Fruit fly (Drosophila melanogaster) whole organism, embryonic: ENCODE measurements around the gene Dhdds.
A peak's percentile ranks its signal among the peaks of the same experiment; 100 is the strongest.

Experiments used
- CG10543 ChIP-seq: fragments of 200-800 bp; sonication (Bioruptor generic); optimal IDR thresholded peaks from 3 replicates; lab custom pipeline; 2017; ENCODE audit warnings: missing biosample characterization, mild to moderate bottlenecking, missing genetic modification characterization, moderate library complexity
- CG12391 ChIP-seq: fragments of 200-800 bp; sonication (Bioruptor generic); optimal IDR thresholded peaks from 3 replicates; lab custom pipeline; 2018; ENCODE audit warnings: missing biosample characterization, mild to moderate bottlenecking, missing genetic modification characterization, moderate library complexity
- CG13296 ChIP-seq: fragments of 200-800 bp; sonication (Bioruptor generic); optimal IDR thresholded peaks from 3 replicates; lab custom pipeline; 2018; ENCODE audit warnings: missing biosample characterization, mild to moderate bottlenecking, missing genetic modification characterization
- CG14710 ChIP-seq: fragments of 200-800 bp; sonication (Bioruptor generic); optimal IDR thresholded peaks from 3 replicates; lab custom pipeline; 2019; ENCODE audit warnings: missing biosample characterization, mild to moderate bottlenecking, missing genetic modification characterization, moderate library complexity
- CG15479 ChIP-seq: fragments of 200-800 bp; sonication (Bioruptor generic); optimal IDR thresholded peaks from 3 replicates; lab custom pipeline; 2019; ENCODE audit warnings: missing biosample characterization, mild to moderate bottlenecking, missing genetic modification characterization, moderate library complexity
- CG17385 ChIP-seq: fragments of 200-800 bp; sonication (Bioruptor generic); optimal IDR thresholded peaks from 3 replicates; lab custom pipeline; 2018; ENCODE audit warnings: missing biosample characterization, mild to moderate bottlenecking, missing genetic modification characterization
- CG18262 ChIP-seq: fragments of 200-800 bp; optimal IDR thresholded peaks from 3 replicates; lab custom pipeline; 2019; ENCODE audit warnings: missing biosample characterization, mild to moderate bottlenecking, missing genetic modification characterization, moderate library complexity
- CG1832 ChIP-seq: fragments of 200-800 bp; sonication (Bioruptor generic); optimal IDR thresholded peaks from 2 replicates; lab custom pipeline; 2017; ENCODE audit warnings: missing biosample characterization, mild to moderate bottlenecking, missing genetic modification characterization, inconsistent platforms
- CG2199 ChIP-seq: fragments of 200-800 bp; sonication (Bioruptor generic); IDR thresholded peaks from 3 replicates; pipeline ENCODE4 v1.3.6; 2022; ENCODE audit warnings: missing biosample characterization, missing genetic modification characterization
- CG2712 ChIP-seq: fragments of 200-800 bp; optimal IDR thresholded peaks from 3 replicates; lab custom pipeline; 2019; ENCODE audit warnings: missing biosample characterization, mild to moderate bottlenecking, missing genetic modification characterization, moderate library complexity
- CG30403 ChIP-seq: fragments of 200-800 bp; sonication (Bioruptor generic); optimal IDR thresholded peaks from 3 replicates; lab custom pipeline; 2016; ENCODE audit warnings: missing biosample characterization, missing genetic modification characterization
- CG31441 ChIP-seq: fragments of 200-800 bp; sonication (Bioruptor generic); IDR thresholded peaks from 2 replicates; pipeline ENCODE4 v1.3.6; 2022; ENCODE audit warnings: missing biosample characterization, missing genetic modification characterization
- CG4360 ChIP-seq: fragments of 200-800 bp; sonication (Bioruptor generic); IDR thresholded peaks from 2 replicates; pipeline ENCODE4 v1.3.6; 2022; ENCODE audit warnings: missing biosample characterization, missing genetic modification characterization
- CG4424 ChIP-seq: fragments of 200-800 bp; sonication (Bioruptor generic); optimal IDR thresholded peaks from 3 replicates; lab custom pipeline; 2016; ENCODE audit warnings: missing biosample characterization, missing genetic modification characterization
- CG4730 ChIP-seq: fragments of 200-800 bp; sonication (Bioruptor generic); IDR thresholded peaks from 2 replicates; pipeline ENCODE4 v1.3.6; 2022; ENCODE audit warnings: missing biosample characterization, missing genetic modification characterization
- D ChIP-seq, 2 experiments: fragments of 200-800 bp in 1 of 2; fragments of >200 bp in 1 of 2; sonication (Bioruptor generic) in 1 of 2; optimal IDR thresholded peaks; 2 replicates in 1 of 2; 3 replicates in 1 of 2; lab custom pipeline; 2017; ENCODE audit warnings: mild to moderate bottlenecking in 1 of 2, missing biosample characterization in 1 of 2, missing genetic modification characterization in 1 of 2, missing genetic modification reagents in 1 of 2
- D19A ChIP-seq: fragments of 200-800 bp; optimal IDR thresholded peaks from 3 replicates; lab custom pipeline; 2019; ENCODE audit warnings: missing biosample characterization, mild to moderate bottlenecking, missing genetic modification characterization, moderate library complexity
- Dref ChIP-seq: fragments of 200-800 bp; sonication (Bioruptor generic); IDR thresholded peaks from 2 replicates; pipeline ENCODE4 v1.3.6; 2022; ENCODE audit warnings: missing biosample characterization, missing genetic modification characterization
- Ets65A ChIP-seq: fragments of 200-800 bp; sonication (Bioruptor generic); peaks from one replicate; lab custom pipeline; 2016; ENCODE audit warnings: missing biosample characterization, missing genetic modification characterization
- HLHmδ ChIP-seq: fragments of 200-800 bp; sonication (Bioruptor generic); optimal IDR thresholded peaks from 2 replicates; lab custom pipeline; 2018; ENCODE audit warnings: missing biosample characterization, mild to moderate bottlenecking, missing genetic modification characterization, moderate library complexity
- Kr ChIP-seq: fragments of 200-800 bp; sonication (Bioruptor generic); optimal IDR thresholded peaks from 2 replicates; lab custom pipeline; 2017; ENCODE audit warnings: missing biosample characterization, mild to moderate bottlenecking, missing genetic modification characterization
- Neu2 ChIP-seq: fragments of 200-800 bp; sonication (Bioruptor generic); optimal IDR thresholded peaks from 3 replicates; lab custom pipeline; 2016; ENCODE audit warnings: missing biosample characterization, missing genetic modification characterization, borderline replicate concordance
- Rfx ChIP-seq: fragments of 200-800 bp; sonication (Bioruptor generic); IDR thresholded peaks from 2 replicates; pipeline ENCODE4 v1.3.6; 2022; ENCODE audit warnings: missing biosample characterization, missing genetic modification characterization
- Rx ChIP-seq: fragments of 200-800 bp; sonication (Bioruptor generic); IDR thresholded peaks from 2 replicates; pipeline ENCODE4 v1.3.6; 2022; ENCODE audit warnings: missing biosample characterization, missing genetic modification characterization
- Six4 ChIP-seq: fragments of 200-800 bp; sonication (Bioruptor generic); optimal IDR thresholded peaks from 2 replicates; lab custom pipeline; 2016; ENCODE audit warnings: missing biosample characterization, missing genetic modification characterization
- Sry-β ChIP-seq: fragments of 200-800 bp; sonication (Bioruptor generic); optimal IDR thresholded peaks from 2 replicates; lab custom pipeline; 2018; ENCODE audit warnings: missing biosample characterization, mild to moderate bottlenecking, missing genetic modification characterization, moderate library complexity
- Stat92E ChIP-seq, 3 experiments: fragments of >200 bp in 2 of 3; fragments of 200-800 bp in 1 of 3; sonication (Bioruptor generic) in 1 of 3; optimal IDR thresholded peaks; 2 replicates each; lab custom pipeline; 2017 to 2019; ENCODE audit warnings: missing biosample characterization in 3 of 3, missing genetic modification characterization in 3 of 3, mild to moderate bottlenecking in 1 of 3, moderate library complexity in 1 of 3
- Trl ChIP-seq, 3 experiments: fragments of >200 bp in 2 of 3; fragments of 200-800 bp in 1 of 3; sonication (Bioruptor generic) in 1 of 3; optimal IDR thresholded peaks; 2 replicates in 1 of 3; 3 replicates in 2 of 3; lab custom pipeline; 2016 to 2017; ENCODE audit warnings: missing biosample characterization in 1 of 3, missing genetic modification characterization in 1 of 3
- cad ChIP-seq: fragments of >200 bp; optimal IDR thresholded peaks from 2 replicates; lab custom pipeline; 2017; ENCODE audit warnings: missing biosample characterization, missing genetic modification characterization
- crc ChIP-seq: fragments of 200-800 bp; sonication (Bioruptor generic); optimal IDR thresholded peaks from 2 replicates; lab custom pipeline; 2016; ENCODE audit warnings: missing biosample characterization, missing genetic modification characterization
- croc ChIP-seq: fragments of 200-800 bp; sonication (Bioruptor generic); conservative IDR thresholded peaks from 3 replicates; pipeline ENCODE4 v1.3.6; 2022; ENCODE audit warnings: missing biosample characterization, missing genetic modification characterization
- dmrt11E ChIP-seq: fragments of 200-800 bp; sonication (Bioruptor generic); optimal IDR thresholded peaks from 3 replicates; lab custom pipeline; 2018; ENCODE audit warnings: missing biosample characterization, mild to moderate bottlenecking, missing genetic modification characterization, moderate library complexity
- insv ChIP-seq, 2 experiments: fragments of 200-800 bp; sonication (Bioruptor generic); optimal IDR thresholded peaks; 3 replicates each; lab custom pipeline; 2016 to 2018; ENCODE audit warnings: missing biosample characterization in 2 of 2, missing genetic modification characterization in 2 of 2
- kni ChIP-seq: fragments of 200-800 bp; sonication (Bioruptor generic); optimal IDR thresholded peaks from 3 replicates; lab custom pipeline; 2017; ENCODE audit warnings: mild to moderate bottlenecking, missing biosample characterization, missing genetic modification reagents, missing genetic modification characterization
- lola ChIP-seq, 3 experiments: fragments of >200 bp in 2 of 3; fragments of 200-800 bp in 1 of 3; sonication (Bioruptor generic) in 1 of 3; optimal IDR thresholded peaks; 2 replicates each; lab custom pipeline; 2017 to 2019; ENCODE audit warnings: missing biosample characterization in 3 of 3, missing genetic modification characterization in 3 of 3, mild to moderate bottlenecking in 1 of 3, moderate library complexity in 1 of 3
- pfk ChIP-seq: fragments of 200-800 bp; sonication (Bioruptor generic); optimal IDR thresholded peaks from 2 replicates; lab custom pipeline; 2018; ENCODE audit warnings: missing biosample characterization, mild to moderate bottlenecking, missing genetic modification characterization, moderate library complexity
- phol ChIP-seq: fragments of 200-800 bp; sonication (Bioruptor generic); optimal IDR thresholded peaks from 3 replicates; lab custom pipeline; 2018; ENCODE audit warnings: missing biosample characterization, mild to moderate bottlenecking, missing genetic modification characterization, moderate library complexity
- pros ChIP-seq: fragments of 200-800 bp; sonication (Bioruptor generic); optimal IDR thresholded peaks from 3 replicates; lab custom pipeline; 2019; ENCODE audit warnings: missing biosample characterization, mild to moderate bottlenecking, missing genetic modification characterization, moderate library complexity
- row ChIP-seq: fragments of 200-800 bp; sonication (Bioruptor generic); IDR thresholded peaks from 3 replicates; pipeline ENCODE4 v1.3.6; 2022; ENCODE audit warnings: missing biosample characterization, missing genetic modification characterization
- sens ChIP-seq: fragments of 200-800 bp; sonication (Bioruptor generic); peaks from one replicate; lab custom pipeline; 2016; ENCODE audit warnings: missing biosample characterization, missing genetic modification characterization
- seq ChIP-seq: fragments of 200-800 bp; sonication (Bioruptor generic); IDR thresholded peaks from 2 replicates; pipeline ENCODE4 v1.3.6; 2022; ENCODE audit warnings: missing biosample characterization, missing genetic modification characterization
- twi ChIP-seq: fragments of 200-800 bp; optimal IDR thresholded peaks from 2 replicates; lab custom pipeline; 2019; ENCODE audit warnings: missing biosample characterization, mild to moderate bottlenecking, missing genetic modification characterization, moderate library complexity
- zen ChIP-seq: fragments of 200-800 bp; sonication (Bioruptor generic); optimal IDR thresholded peaks from 3 replicates; lab custom pipeline; 2018; ENCODE audit warnings: missing biosample characterization, mild to moderate bottlenecking, missing genetic modification characterization, moderate library complexity

The Dhdds gene

dm6 chrX:7892539-7892899 is 40.6 kb downstream of the Dhdds start (continued):
- TF ChIP-seq insv (GFP tag; optimal IDR thresholded peaks at IDR 0.05; lab: Kevin White, UChicago) (peak in 1 of 2 experiments; percentile 26), CG17385 (GFP tag; lab: Kevin White, UChicago) (peak; percentile 8), croc (GFP tag; lab: Robert Waterston, UW) (no peak), pros (GFP tag; lab: Kevin White, UChicago) (no peak), Ets65A (GFP tag; lab: Kevin White, UChicago) (peak; percentile 10), CG31441 (GFP tag; lab: Robert Waterston, UW) (0 out of 2 replicates have a peak, but pooled peaks have one; percentile 15), pfk (GFP tag; lab: Kevin White, UChicago) (no peak), D19A (tag; lab: Kevin White, UChicago) (peak; percentile 56), CG30403 (GFP tag; lab: Kevin White, UChicago) (peak; percentile 18), CG4730 (GFP tag; lab: Robert Waterston, UW) (no peak)

- TF ChIP-seq CG15479 (GFP tag; lab: Kevin White, UChicago) (peak; percentile 47), kni (peak; percentile 25), Sry-β (GFP tag; lab: Kevin White, UChicago) (peak; percentile 89), Kr (peak; percentile 97), Rx (GFP tag; lab: Robert Waterston, UW) (0 out of 2 replicates have a peak, but pooled peaks have one; percentile 3), Six4 (GFP tag; lab: Kevin White, UChicago) (no peak), row (GFP tag; lab: Robert Waterston, UW) (peak; percentile 67), CG4360 (GFP tag; lab: Robert Waterston, UW) (0 out of 2 replicates have a peak, but pooled peaks have one; percentile 20), pfk (GFP tag; lab: Kevin White, UChicago) (peak; percentile 43), CG18262 (tag; lab: Kevin White, UChicago) (peak; percentile 8), sens (GFP tag; lab: Kevin White, UChicago) (peak; percentile 11), pros (GFP tag; lab: Kevin White, UChicago) (no peak), crc (GFP tag; lab: Kevin White, UChicago) (no peak), CG1832 (GFP tag; lab: Kevin White, UChicago) (peak; percentile 67), Neu2 (GFP tag; lab: Kevin White, UChicago) (no peak), lola (GFP tag; optimal IDR thresholded peaks at IDR 0.05; lab: Kevin White, UChicago) (peak in 1 of 3 experiments; percentile 43), seq (GFP tag; lab: Robert Waterston, UW) (no peak), cad (GFP tag; lab: Kevin White, UChicago) (peak; percentile 55), HLHmδ (peak; percentile 4), insv (GFP tag; optimal IDR thresholded peaks at IDR 0.05; lab: Kevin White, UChicago) (peak in 1 of 2 experiments; percentile 77), D (optimal IDR thresholded peaks at IDR 0.05; lab: Kevin White, UChicago) (peak; percentile 66), D (GFP tag; optimal IDR thresholded peaks at IDR 0.05; lab: Kevin White, UChicago) (no peak), CG4424 (GFP tag; lab: Kevin White, UChicago) (no peak), zen (tag; lab: Kevin White, UChicago) (peak; percentile 31), twi (peak; percentile 14), dmrt11E (peak; percentile 17), CG12391 (peak; percentile 37), CG2199 (GFP tag; lab: Robert Waterston, UW) (0 out of 3 replicates have a peak, but pooled peaks have one; percentile 37), Rfx (no peak), Dref (GFP tag; lab: Robert Waterston, UW) (no peak), CG2712 (tag; lab: Kevin White, UChicago) (peak; percentile 9), CG13296 (GFP tag; lab: Kevin White, UChicago) (no peak), CG14710 (tag; lab: Kevin White, UChicago) (peak; percentile 18), CG10543 (GFP tag; lab: Kevin White, UChicago) (no peak), phol (tag; lab: Kevin White, UChicago) (peak; percentile 5), Stat92E (GFP tag; optimal IDR thresholded peaks at IDR 0.05; lab: Kevin White, UChicago) (peak in 1 of 3 experiments; percentile 2), Trl (optimal IDR thresholded peaks at IDR 0.05; lab: Kevin White, UChicago) (peak in 1 of 2 experiments; percentile 57), Trl (GFP tag; optimal IDR thresholded peaks at IDR 0.05; lab: Kevin White, UChicago) (no peak)
Observed at dm6 chrX:7891596-7892538, 41.3 kb downstream of the Dhdds start, which contains the start of gene Nek2. Gene Nek2 (minus strand): TSS chrX:7891646.
